Worm (Caenorhabditis elegans) whole organism, late embryonic: ENCODE data around the gene F27E5.5.

Experiments used
- F13H6.1 ChIP-seq: sonication (generic microtip); optimal IDR thresholded peaks from 2 replicates; lab custom pipeline; 2016; ENCODE audit warnings: missing genetic modification characterization, missing compliant biosample characterization
- K02D7.2 ChIP-seq: sonication (generic microtip); optimal IDR thresholded peaks from 2 replicates; lab custom pipeline; 2017; ENCODE audit warnings: mild to moderate bottlenecking, missing genetic modification characterization, missing compliant biosample characterization
- T23F11.4 ChIP-seq: fragments of 200-800 bp; sonication (Bioruptor generic); optimal IDR thresholded peaks from 2 replicates; lab custom pipeline; 2018; ENCODE audit warnings: mild to moderate bottlenecking, missing genetic modification characterization, missing compliant biosample characterization
- Y22D7AL.16 ChIP-seq: sonication (generic microtip); optimal IDR thresholded peaks from 2 replicates; lab custom pipeline; 2016; ENCODE audit warnings: missing genetic modification characterization, missing compliant biosample characterization
- ahr-1 ChIP-seq: sonication (generic microtip); optimal IDR thresholded peaks from 2 replicates; lab custom pipeline; 2016; ENCODE audit warnings: missing genetic modification characterization, missing compliant biosample characterization
- ama-1 ChIP-seq: fragments of 150-350 bp; optimal IDR thresholded peaks from 2 replicates; lab custom pipeline; 2014
- ceh-18 ChIP-seq: sonication (generic microtip); optimal IDR thresholded peaks from 2 replicates; lab custom pipeline; 2016; ENCODE audit warnings: missing genetic modification characterization, missing compliant biosample characterization
- ceh-19 ChIP-seq: fragments of 200-800 bp; sonication (Bioruptor generic); optimal IDR thresholded peaks from 2 replicates; lab custom pipeline; 2018; ENCODE audit warnings: mild to moderate bottlenecking, missing genetic modification characterization, missing compliant biosample characterization
- ceh-24 ChIP-seq: sonication (generic microtip); optimal IDR thresholded peaks from 2 replicates; lab custom pipeline; 2016; ENCODE audit warnings: mild to moderate bottlenecking, missing genetic modification characterization, missing compliant biosample characterization
- ceh-30 ChIP-seq: fragments of 150-350 bp; optimal IDR thresholded peaks from 2 replicates; lab custom pipeline; 2014; ENCODE audit warnings: missing biosample characterization, missing genetic modification characterization
- ceh-45 ChIP-seq: fragments of 200-800 bp; sonication (Bioruptor generic); IDR thresholded peaks from 2 replicates; pipeline ENCODE4 v1.3.6; 2022; ENCODE audit warnings: missing genetic modification reagents, missing genetic modification characterization, missing compliant biosample characterization
- ceh-48 ChIP-seq: sonication (generic microtip); optimal IDR thresholded peaks from 2 replicates; lab custom pipeline; 2016; ENCODE audit warnings: missing genetic modification characterization, inconsistent platforms, missing compliant biosample characterization
- ceh-6 ChIP-seq: fragments of 200-800 bp; sonication (Bioruptor generic); optimal IDR thresholded peaks from 2 replicates; lab custom pipeline; 2018; ENCODE audit warnings: mild to moderate bottlenecking, missing genetic modification characterization, missing compliant biosample characterization
- che-1 ChIP-seq: sonication (generic microtip); optimal IDR thresholded peaks from 2 replicates; lab custom pipeline; 2016; ENCODE audit warnings: mild to moderate bottlenecking, missing genetic modification characterization, missing compliant biosample characterization
- dmd-4 ChIP-seq: sonication (generic microtip); optimal IDR thresholded peaks from 2 replicates; lab custom pipeline; 2016; ENCODE audit warnings: borderline replicate concordance, missing genetic modification characterization, missing compliant biosample characterization
- elt-4 ChIP-seq: sonication (generic microtip); optimal IDR thresholded peaks from 2 replicates; lab custom pipeline; 2016; ENCODE audit warnings: missing genetic modification characterization, missing compliant biosample characterization
- ets-4 ChIP-seq: sonication (generic microtip); optimal IDR thresholded peaks from 2 replicates; lab custom pipeline; 2016; ENCODE audit warnings: missing genetic modification characterization, missing compliant biosample characterization
- fkh-6 ChIP-seq: sonication (generic microtip); optimal IDR thresholded peaks from 2 replicates; lab custom pipeline; 2016; ENCODE audit warnings: missing genetic modification characterization, missing compliant biosample characterization
- gmeb-2 ChIP-seq: sonication (generic microtip); optimal IDR thresholded peaks from 2 replicates; lab custom pipeline; 2016; ENCODE audit warnings: missing genetic modification characterization, inconsistent platforms, missing compliant biosample characterization
- hlh-13 ChIP-seq: fragments of 200-800 bp; sonication (Bioruptor generic); optimal IDR thresholded peaks from 2 replicates; lab custom pipeline; 2018; ENCODE audit warnings: mild to moderate bottlenecking, missing genetic modification characterization, missing compliant biosample characterization
- hlh-15 ChIP-seq: sonication (generic microtip); optimal IDR thresholded peaks from 2 replicates; lab custom pipeline; 2016; ENCODE audit warnings: missing genetic modification characterization, missing compliant biosample characterization
- hlh-6 ChIP-seq: sonication (generic microtip); optimal IDR thresholded peaks from 2 replicates; lab custom pipeline; 2016; ENCODE audit warnings: missing genotype, missing genetic modification characterization, missing compliant biosample characterization
- hlh-8 ChIP-seq: sonication (generic microtip); optimal IDR thresholded peaks from 2 replicates; lab custom pipeline; 2016; ENCODE audit warnings: missing genotype, missing genetic modification characterization, missing compliant biosample characterization
- lim-6 ChIP-seq: sonication (generic microtip); optimal IDR thresholded peaks from 2 replicates; lab custom pipeline; 2016; ENCODE audit warnings: missing genetic modification characterization, missing compliant biosample characterization
- madf-2 ChIP-seq: sonication (generic microtip); optimal IDR thresholded peaks from 2 replicates; lab custom pipeline; 2017; ENCODE audit warnings: missing genetic modification characterization, missing compliant biosample characterization
- mec-3 ChIP-seq: sonication (generic microtip); optimal IDR thresholded peaks from 2 replicates; lab custom pipeline; 2016; ENCODE audit warnings: borderline replicate concordance, missing genetic modification characterization, missing compliant biosample characterization
- nhr-11 ChIP-seq: fragments of 150-350 bp; optimal IDR thresholded peaks from 2 replicates; lab custom pipeline; 2014; ENCODE audit warnings: missing biosample characterization, missing genetic modification characterization
- nhr-232 ChIP-seq: sonication (generic microtip); optimal IDR thresholded peaks from 2 replicates; lab custom pipeline; 2016; ENCODE audit warnings: missing genetic modification characterization, missing compliant biosample characterization
- odd-2 ChIP-seq: sonication (generic microtip); optimal IDR thresholded peaks from 2 replicates; lab custom pipeline; 2017; ENCODE audit warnings: antibody characterized with exemption, mild to moderate bottlenecking, missing genetic modification characterization, missing compliant biosample characterization
- pha-4 ChIP-seq: fragments of 150-350 bp; optimal IDR thresholded peaks from 2 replicates; lab custom pipeline; 2018; ENCODE audit warnings: missing biosample characterization, missing genetic modification reagents, missing genetic modification characterization
- pqm-1 ChIP-seq: sonication (generic microtip); optimal IDR thresholded peaks from 2 replicates; lab custom pipeline; 2016; ENCODE audit warnings: missing genetic modification characterization, missing compliant biosample characterization
- ref-2 ChIP-seq: sonication (generic microtip); optimal IDR thresholded peaks from 2 replicates; lab custom pipeline; 2016; ENCODE audit warnings: missing genetic modification characterization, missing compliant biosample characterization
- rnt-1 ChIP-seq: sonication (generic microtip); optimal IDR thresholded peaks from 2 replicates; lab custom pipeline; 2016; ENCODE audit warnings: missing genetic modification characterization, missing compliant biosample characterization
- sox-2 ChIP-seq: fragments of 200-800 bp; sonication (Bioruptor generic); IDR thresholded peaks from 2 replicates; pipeline ENCODE4 v1.3.6; 2022; ENCODE audit warnings: missing genetic modification reagents, missing genetic modification characterization, missing compliant biosample characterization
- sox-4 ChIP-seq: sonication (generic microtip); optimal IDR thresholded peaks from 2 replicates; lab custom pipeline; 2017; ENCODE audit warnings: mild to moderate bottlenecking, missing genetic modification characterization, inconsistent platforms, missing compliant biosample characterization
- syd-9 ChIP-seq: sonication (generic microtip); optimal IDR thresholded peaks from 2 replicates; lab custom pipeline; 2016; ENCODE audit warnings: mild to moderate bottlenecking, missing genetic modification characterization, moderate library complexity, missing compliant biosample characterization
- tbx-7 ChIP-seq: sonication (generic microtip); optimal IDR thresholded peaks from 2 replicates; lab custom pipeline; 2016; ENCODE audit warnings: missing genotype, missing genetic modification characterization, missing compliant biosample characterization
- ttx-3 ChIP-seq: sonication (generic microtip); optimal IDR thresholded peaks from 2 replicates; lab custom pipeline; 2016; ENCODE audit warnings: missing genetic modification reagents, missing genetic modification characterization, missing compliant biosample characterization
- unc-3 ChIP-seq, 2 experiments: fragments of 200-800 bp in 1 of 2; sonication (Bioruptor generic) in 1 of 2; sonication (generic microtip) in 1 of 2; conservative IDR thresholded peaks in 1 of 2; optimal IDR thresholded peaks in 1 of 2; 2 replicates each; pipeline versions ENCODE4 v1.3.6 to Lab custom; 2016 to 2022; ENCODE audit warnings: missing compliant biosample characterization in 2 of 2, missing genetic modification characterization in 2 of 2, missing genetic modification reagents in 1 of 2
- unc-42 ChIP-seq: sonication (generic microtip); optimal IDR thresholded peaks from 2 replicates; lab custom pipeline; 2016; ENCODE audit warnings: missing genotype, missing genetic modification characterization, missing compliant biosample characterization
- unc-86 ChIP-seq: sonication (generic microtip); optimal IDR thresholded peaks from 2 replicates; lab custom pipeline; 2016; ENCODE audit warnings: missing genetic modification characterization, missing compliant biosample characterization
- zip-5 ChIP-seq: sonication (generic microtip); optimal IDR thresholded peaks from 2 replicates; lab custom pipeline; 2016; ENCODE audit warnings: missing genetic modification characterization, missing compliant biosample characterization

F27E5.5 gene

DNA sequence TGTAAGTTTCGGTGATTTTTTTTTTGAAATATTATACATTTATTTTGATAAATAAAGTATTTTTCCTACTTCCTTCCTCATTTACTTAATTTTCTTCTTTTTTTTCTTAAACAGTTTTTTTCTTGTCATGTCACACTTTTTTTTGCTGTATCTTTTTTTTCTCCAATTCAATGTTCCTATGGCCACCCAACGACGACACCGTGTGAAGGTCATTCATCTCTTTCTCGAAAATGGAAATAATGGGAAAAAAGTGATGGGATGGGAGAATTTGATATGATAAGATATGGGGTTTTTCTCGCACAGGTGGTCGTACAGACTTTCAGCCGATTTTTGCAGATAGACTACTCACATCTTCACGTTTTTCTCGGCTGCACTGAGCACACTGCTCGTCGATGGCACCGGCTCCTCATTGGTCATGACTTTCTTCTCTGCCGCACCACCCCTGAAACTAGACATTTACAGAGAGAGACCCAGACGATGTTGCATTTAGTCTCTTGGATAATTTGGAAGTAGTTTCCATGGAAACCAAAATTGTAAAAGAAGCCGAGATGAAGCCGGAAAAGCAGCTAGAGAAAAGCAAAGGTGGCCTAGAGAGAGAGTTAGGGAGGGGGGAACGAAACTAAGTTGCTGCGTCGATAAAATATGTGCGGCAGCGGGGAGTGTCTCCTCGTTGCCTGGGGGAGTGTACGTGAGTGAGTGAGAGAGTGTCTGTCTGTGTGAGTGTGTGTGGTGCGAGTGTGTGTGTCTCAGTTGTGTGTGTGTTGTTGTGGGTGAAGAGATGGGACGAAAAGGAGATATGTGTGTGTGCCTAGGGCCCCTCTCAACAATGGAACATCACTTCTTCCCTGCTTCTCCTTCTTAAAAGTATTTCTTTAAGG, 37.5 kb upstream of the F27E5.5 start, which contains the start of gene daf-19 (continued):
- TF ChIP-seq ceh-30 = peak; percentile 72
- peak; percentile 54 for TF ChIP-seq ets-4 (tag; lab: Kevin White, UChicago)
- TF ChIP-seq unc-3 (GFP tag; conservative IDR thresholded peaks at IDR 0.05; lab: Robert Waterston, UW) = 0 out of 2 replicates have a peak, but pooled peaks have one; percentile 8
- no peak for TF ChIP-seq unc-3 (tag; optimal IDR thresholded peaks at IDR 0.05; lab: Kevin White, UChicago)
- peak; percentile 39 for TF ChIP-seq nhr-11 (tag; lab: Kevin White, UChicago)
- TF ChIP-seq gmeb-2 (tag; lab: Kevin White, UChicago) = peak; percentile 45
- TF ChIP-seq syd-9 = peak; percentile 92
- TF ChIP-seq K02D7.2 (tag; lab: Kevin White, UChicago) = peak; percentile 32
- TF ChIP-seq ceh-18 (tag; lab: Kevin White, UChicago) = peak; percentile 87
- no peak for TF ChIP-seq hlh-15 (tag; lab: Kevin White, UChicago)
- TF ChIP-seq ref-2 (tag; lab: Kevin White, UChicago) = peak; percentile 79
- 0 out of 2 replicates have a peak, but pooled peaks have one; percentile 24 for TF ChIP-seq sox-2
- peak; percentile 75 for TF ChIP-seq fkh-6 (tag; lab: Kevin White, UChicago)
- no peak for TF ChIP-seq elt-4 (tag; lab: Kevin White, UChicago)
- TF ChIP-seq unc-86 (tag; lab: Kevin White, UChicago) = peak; percentile 9
- no peak for TF ChIP-seq ttx-3 (tag; lab: Kevin White, UChicago)
- TF ChIP-seq pha-4 (tag; lab: Kevin White, UChicago) = no peak
- TF ChIP-seq che-1 = peak; percentile 29
- TF ChIP-seq rnt-1 (tag; lab: Kevin White, UChicago) = peak; percentile 68
- TF ChIP-seq hlh-6 (tag; lab: Kevin White, UChicago) = peak; percentile 90
- peak; percentile 74 for TF ChIP-seq unc-42 (tag; lab: Kevin White, UChicago)
- TF ChIP-seq mec-3 (tag; lab: Kevin White, UChicago) = no peak
- TF ChIP-seq hlh-8 (tag; lab: Kevin White, UChicago) = peak; percentile 74
- TF ChIP-seq T23F11.4 (GFP tag; lab: Kevin White, UChicago) = peak; percentile 69
- TF ChIP-seq pqm-1 (tag; lab: Kevin White, UChicago) = no peak
- TF ChIP-seq odd-2 = no peak
- no peak for TF ChIP-seq tbx-7 (tag; lab: Kevin White, UChicago)
- TF ChIP-seq ama-1 = peak; percentile 81
- peak; percentile 46 for TF ChIP-seq Y22D7AL.16
- TF ChIP-seq ceh-45 = peak; percentile 48; the same call in 1 of the 2 replicates
- TF ChIP-seq ceh-6 (GFP tag; lab: Kevin White, UChicago) = no peak
- peak; percentile 78 for TF ChIP-seq sox-4
- peak; percentile 45 for TF ChIP-seq hlh-13 (GFP tag; lab: Kevin White, UChicago)
- TF ChIP-seq ahr-1 (tag; lab: Kevin White, UChicago) = no peak
- TF ChIP-seq ceh-19 (GFP tag; lab: Kevin White, UChicago) = peak; percentile 88
- TF ChIP-seq nhr-232 (tag; lab: Kevin White, UChicago) = no peak
- peak; percentile 57 for TF ChIP-seq F13H6.1 (tag; lab: Kevin White, UChicago)

DNA sequence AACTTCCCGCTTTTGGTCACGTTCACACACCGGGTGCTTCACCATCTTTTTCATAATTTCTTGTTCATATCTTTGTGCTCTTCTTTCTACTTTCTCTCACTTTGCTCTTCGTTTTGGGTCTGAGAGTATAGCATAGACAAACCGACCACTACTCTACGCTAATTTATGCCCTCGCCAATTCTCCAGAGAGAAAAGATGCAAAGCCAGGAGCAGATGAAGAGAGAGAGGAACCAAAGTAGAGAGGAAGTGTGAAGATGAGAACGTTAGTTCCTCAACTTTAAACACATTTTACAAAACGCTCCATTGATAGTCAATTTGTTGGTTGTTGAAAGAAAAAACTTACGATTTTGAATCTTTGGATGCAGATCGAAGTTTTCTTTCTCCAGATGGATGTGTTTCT, 36.1 kb upstream of the F27E5.5 start:
- TF ChIP-seq dmd-4 (no peak), ceh-48 (no peak), ceh-24 (tag; lab: Kevin White, UChicago) (no peak), ttx-3 (tag; lab: Kevin White, UChicago) (no peak), madf-2 (no peak), nhr-11 (tag; lab: Kevin White, UChicago) (no peak), lim-6 (tag; lab: Kevin White, UChicago) (no peak), zip-5 (tag; lab: Kevin White, UChicago) (no peak), fkh-6 (tag; lab: Kevin White, UChicago) (no peak), elt-4 (tag; lab: Kevin White, UChicago) (no peak), Y22D7AL.16 (no peak)
